Worm (Caenorhabditis elegans) whole organism, midembryonic: ENCODE data around the gene trf-1.

ENCODE experiments used
- T22C8.4 ChIP-seq: fragments of 200-800 bp; sonication (Bioruptor generic); IDR thresholded peaks from 2 replicates; pipeline ENCODE4 v1.3.6; 2022; ENCODE audit warnings: missing genetic modification characterization, missing compliant biosample characterization
- cog-1 ChIP-seq: sonication (generic microtip); optimal IDR thresholded peaks from 2 replicates; lab custom pipeline; 2016; ENCODE audit warnings: missing genetic modification characterization, missing compliant biosample characterization
- flt-1 ChIP-seq: fragments of 200-800 bp; sonication (Bioruptor generic); IDR thresholded peaks from 2 replicates; pipeline ENCODE4 v1.3.6; 2022; ENCODE audit warnings: missing genetic modification characterization, missing compliant biosample characterization
- klf-2 ChIP-seq: fragments of 200-800 bp; sonication (Bioruptor generic); conservative IDR thresholded peaks from 2 replicates; pipeline ENCODE4 v1.3.6; 2022; ENCODE audit warnings: missing genetic modification reagents, missing genetic modification characterization, missing compliant biosample characterization
- med-1 ChIP-seq: sonication (generic microtip); optimal IDR thresholded peaks from 2 replicates; lab custom pipeline; 2017; ENCODE audit warnings: missing genetic modification characterization, mild to moderate bottlenecking, missing compliant biosample characterization, antibody characterized with exemption, missing genetic modification reagents; ENCODE audit not compliant: insufficient read depth
- ref-1 ChIP-seq: fragments of 200-800 bp; sonication (Bioruptor generic); conservative IDR thresholded peaks from 2 replicates; pipeline ENCODE4 v1.3.6; 2022; ENCODE audit warnings: missing genetic modification reagents, missing genetic modification characterization, missing compliant biosample characterization
- tab-1 ChIP-seq: fragments of 200-800 bp; sonication (Bioruptor generic); IDR thresholded peaks from 2 replicates; pipeline ENCODE4 v1.3.6; 2022; ENCODE audit warnings: missing genetic modification characterization, missing compliant biosample characterization
- ztf-23 ChIP-seq: fragments of 200-800 bp; sonication (Bioruptor generic); IDR thresholded peaks from 2 replicates; pipeline ENCODE4 v1.3.6; 2022; ENCODE audit warnings: missing genetic modification reagents, missing genetic modification characterization, missing compliant biosample characterization
- ztf-29 ChIP-seq: fragments of 200-800 bp; sonication (Bioruptor generic); IDR thresholded peaks from 2 replicates; pipeline ENCODE4 v1.3.6; 2022; ENCODE audit warnings: missing genetic modification reagents, missing genetic modification characterization, missing compliant biosample characterization

trf-1 gene

DNA sequence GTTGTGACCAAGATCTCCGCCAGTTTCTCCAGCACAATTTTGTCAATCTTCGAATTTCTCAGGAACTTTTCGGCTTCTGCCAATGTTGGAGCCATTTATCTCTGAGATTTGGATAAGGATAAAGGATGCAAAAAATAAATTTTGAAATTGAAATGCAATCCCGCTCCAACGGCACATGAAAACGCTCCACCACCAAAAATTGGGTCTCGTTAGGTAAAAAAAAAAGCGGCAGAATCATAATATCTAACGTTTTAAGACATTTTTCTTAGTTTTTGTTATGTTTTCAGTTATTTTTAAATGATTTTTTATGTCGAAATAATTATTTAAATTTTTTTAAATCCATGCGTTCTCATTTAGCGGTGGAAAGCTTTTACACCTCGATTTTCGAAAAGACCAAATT lies 4.1 kb downstream of the trf-1 start, which contains the start of gene F45G2.7:
F45G2.7 (minus strand) TSS at position 101 of the 400 bp plus-strand sequence.
- TF ChIP-seq klf-2 (GFP tag; lab: Robert Waterston, UW) (no peak), T22C8.4 (GFP tag; lab: Robert Waterston, UW) (no peak), tab-1 (no peak), flt-1 (GFP tag; lab: Robert Waterston, UW) (no peak), ref-1 (GFP tag; lab: Robert Waterston, UW) (no peak), ztf-23 (no peak), cog-1 (tag; lab: Kevin White, UChicago) (no peak), ztf-29 (GFP tag; lab: Robert Waterston, UW) (no peak), med-1 (no peak)

DNA sequence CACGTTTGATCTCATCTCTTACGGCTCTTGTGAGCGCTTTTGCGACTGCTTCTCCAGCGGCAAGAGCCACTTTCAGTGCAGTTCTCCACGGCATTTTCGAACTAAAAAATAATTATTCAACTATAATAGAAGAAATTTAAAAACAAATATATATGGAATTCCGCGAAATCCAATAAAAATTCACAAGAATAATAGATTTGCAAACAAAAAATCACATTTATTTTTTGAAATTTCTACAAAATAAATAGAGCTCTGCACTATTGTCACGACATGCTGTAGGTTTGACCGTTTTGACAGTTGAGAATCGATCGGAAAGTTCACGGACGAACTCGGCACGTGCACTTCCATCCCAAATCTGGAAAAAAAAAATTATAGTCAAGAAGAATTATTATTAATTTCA lies 5.3 kb downstream of the trf-1 start, which contains the start of gene F45G2.8:
F45G2.8 (minus strand) TSS at position 101 of the 400 bp plus-strand sequence.
- TF ChIP-seq med-1 (no peak), T22C8.4 (GFP tag; lab: Robert Waterston, UW) (no peak), flt-1 (GFP tag; lab: Robert Waterston, UW) (no peak), tab-1 (no peak), ref-1 (GFP tag; lab: Robert Waterston, UW) (no peak), ztf-23 (no peak), cog-1 (tag; lab: Kevin White, UChicago) (no peak), klf-2 (GFP tag; lab: Robert Waterston, UW) (no peak), ztf-29 (GFP tag; lab: Robert Waterston, UW) (no peak)

ce11 chrIII:13436843-13437242 lies 6.6 kb downstream of the trf-1 start, which contains the start of gene F45G2.9:
TSS of gene F45G2.9 (minus strand) at chrIII:13436943.
- TF ChIP-seq T22C8.4 (GFP tag; lab: Robert Waterston, UW) (no peak), cog-1 (tag; lab: Kevin White, UChicago) (no peak), ztf-29 (GFP tag; lab: Robert Waterston, UW) (no peak), klf-2 (GFP tag; lab: Robert Waterston, UW) (no peak), tab-1 (no peak), flt-1 (GFP tag; lab: Robert Waterston, UW) (no peak), ref-1 (GFP tag; lab: Robert Waterston, UW) (no peak), ztf-23 (no peak), med-1 (no peak)

DNA sequence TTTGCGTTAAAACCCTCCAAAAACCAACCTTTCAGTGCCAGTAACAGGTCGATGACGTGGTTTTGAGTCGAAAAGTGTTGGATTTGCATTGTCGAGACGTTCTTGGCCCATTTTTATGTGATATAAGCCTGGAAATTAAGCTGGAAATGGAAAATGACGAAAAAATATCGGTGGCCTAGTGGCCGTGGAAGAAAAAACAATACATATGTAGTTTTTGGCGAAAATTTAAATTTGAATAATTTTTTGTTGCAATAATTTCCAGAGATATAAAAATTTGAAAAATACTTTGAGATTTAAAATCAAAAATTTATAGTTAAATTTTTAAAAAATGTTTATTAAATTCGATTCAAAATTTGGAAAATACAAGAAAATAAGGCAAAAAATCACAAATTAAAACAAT lies 9.2 kb downstream of the trf-1 start, which contains the start of gene ciao-2B:
ciao-2B (minus strand) TSS at position 130 of the 400 bp plus-strand sequence.
- TF ChIP-seq ztf-29 (GFP tag; lab: Robert Waterston, UW) (no peak), ref-1 (GFP tag; lab: Robert Waterston, UW) (no peak), ztf-23 (no peak), med-1 (no peak), flt-1 (GFP tag; lab: Robert Waterston, UW) (no peak), klf-2 (GFP tag; lab: Robert Waterston, UW) (no peak), tab-1 (no peak), cog-1 (tag; lab: Kevin White, UChicago) (no peak), T22C8.4 (GFP tag; lab: Robert Waterston, UW) (no peak)

DNA sequence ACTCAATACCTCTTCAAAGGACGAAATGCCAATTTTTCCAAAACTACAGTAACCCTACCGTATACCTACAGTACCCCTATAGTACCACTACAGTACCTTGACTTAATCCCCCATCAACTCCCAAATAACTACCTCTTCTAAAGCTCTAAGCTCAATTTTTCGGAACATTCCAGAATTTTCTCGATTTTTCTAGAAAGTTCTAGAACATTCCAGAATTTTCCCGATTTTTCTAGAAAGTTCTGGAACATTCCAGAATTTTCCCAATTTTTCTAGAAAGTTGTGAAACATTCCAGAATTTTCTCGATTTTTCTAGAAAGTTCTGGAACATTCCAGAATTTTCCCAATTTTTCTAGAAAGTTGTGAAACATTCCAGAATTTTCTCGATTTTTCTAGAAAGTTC lies 16.6 kb downstream of the trf-1 start:
- TF ChIP-seq flt-1 (GFP tag; lab: Robert Waterston, UW) = peak; percentile 65; the same call in 1 of the 2 replicates

ce11 chrIII:13448235-13448634 lies 18.0 kb downstream of the trf-1 start:
- 0 out of 2 replicates have a peak, but pooled peaks have one; percentile 21 for TF ChIP-seq tab-1

- TF ChIP-seq cog-1 (tag; lab: Kevin White, UChicago) (no peak), ztf-23 (no peak), T22C8.4 (GFP tag; lab: Robert Waterston, UW) (no peak), med-1 (no peak), ref-1 (GFP tag; lab: Robert Waterston, UW) (no peak), ztf-29 (GFP tag; lab: Robert Waterston, UW) (no peak), klf-2 (GFP tag; lab: Robert Waterston, UW) (no peak), tab-1 (no peak), flt-1 (GFP tag; lab: Robert Waterston, UW) (no peak)
Measured at ce11 chrIII:13452824-13453223, 22.6 kb downstream of the trf-1 start.

DNA sequence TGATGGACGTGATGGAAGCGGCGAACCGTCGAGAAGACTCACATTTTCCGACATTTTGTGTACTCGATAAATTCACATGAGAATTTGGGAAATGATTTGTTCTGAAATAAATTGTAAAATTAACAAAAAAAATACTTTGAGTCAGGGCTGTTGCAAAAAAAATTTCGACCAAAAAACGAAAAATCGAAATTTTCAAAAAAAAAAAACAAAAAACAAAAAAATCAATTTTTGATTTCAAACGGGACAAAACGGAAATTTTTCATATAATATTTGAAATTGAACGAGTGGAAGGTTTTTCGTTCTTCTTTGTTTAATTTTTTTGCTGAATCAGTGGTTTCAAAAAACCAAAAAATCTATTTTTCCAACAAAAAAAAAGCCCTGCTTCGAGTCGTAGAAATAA lies 24.9 kb downstream of the trf-1 start, which contains the start of gene cua-1:
cua-1 (minus strand) TSS at position 101 of the 400 bp plus-strand sequence.
- no peak for TF ChIP-seq ztf-23
- no peak for TF ChIP-seq klf-2 (GFP tag; lab: Robert Waterston, UW)
- TF ChIP-seq tab-1 = no peak
- no peak for TF ChIP-seq flt-1 (GFP tag; lab: Robert Waterston, UW)
- TF ChIP-seq ztf-29 (GFP tag; lab: Robert Waterston, UW) = no peak
- no peak for TF ChIP-seq T22C8.4 (GFP tag; lab: Robert Waterston, UW)
- TF ChIP-seq ref-1 (GFP tag; lab: Robert Waterston, UW) = no peak

DNA sequence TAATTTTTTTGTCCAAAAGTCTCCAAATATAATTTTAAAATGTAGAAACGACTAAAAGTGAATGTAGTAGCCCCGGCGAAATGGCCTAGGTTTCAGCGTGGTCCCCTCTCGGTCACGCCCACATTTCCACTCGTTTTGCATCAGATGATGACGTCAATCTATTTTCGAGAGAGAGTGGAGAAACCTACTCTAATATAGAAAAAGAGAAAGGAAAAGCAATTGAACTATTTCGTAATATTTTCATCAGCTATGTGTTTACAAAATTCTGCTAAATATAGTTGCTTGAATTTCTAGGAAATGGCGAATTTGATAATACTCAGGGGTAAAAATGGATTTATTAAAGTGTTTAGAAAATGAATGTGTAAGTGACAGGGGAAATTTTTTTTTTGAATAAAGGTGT lies 25.6 kb downstream of the trf-1 start:
- TF ChIP-seq ztf-29 (GFP tag; lab: Robert Waterston, UW) (no peak), flt-1 (GFP tag; lab: Robert Waterston, UW) (no peak), med-1 (no peak), ref-1 (GFP tag; lab: Robert Waterston, UW) (no peak), cog-1 (tag; lab: Kevin White, UChicago) (no peak), ztf-23 (no peak), T22C8.4 (GFP tag; lab: Robert Waterston, UW) (no peak), klf-2 (GFP tag; lab: Robert Waterston, UW) (no peak), tab-1 (no peak)

DNA sequence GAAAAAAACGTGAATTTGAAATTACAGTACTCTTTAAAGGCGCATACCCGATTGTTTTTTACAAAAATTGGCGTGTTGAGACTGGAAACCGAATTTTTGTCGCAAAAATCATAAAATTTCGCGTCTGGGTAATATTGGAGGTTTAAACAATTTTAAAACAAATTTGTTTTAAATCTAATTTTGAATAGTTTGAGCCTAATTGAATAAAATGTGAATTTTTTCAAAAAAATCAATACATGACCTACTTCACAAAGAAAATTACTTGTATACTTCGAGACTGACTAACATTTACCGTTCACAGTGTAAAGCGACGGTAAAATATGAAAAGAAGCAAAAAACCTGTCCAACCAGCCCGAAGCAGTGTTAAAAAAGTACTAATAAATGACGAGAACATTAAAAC lies 27.0 kb downstream of the trf-1 start:
- TF ChIP-seq tab-1 (no peak), med-1 (no peak), ztf-29 (GFP tag; lab: Robert Waterston, UW) (no peak), cog-1 (tag; lab: Kevin White, UChicago) (no peak), ztf-23 (no peak), klf-2 (GFP tag; lab: Robert Waterston, UW) (no peak), ref-1 (GFP tag; lab: Robert Waterston, UW) (no peak), T22C8.4 (GFP tag; lab: Robert Waterston, UW) (no peak), flt-1 (GFP tag; lab: Robert Waterston, UW) (no peak)
